Worm (Caenorhabditis elegans): ENCODE data around the gene M28.4.

DNA sequence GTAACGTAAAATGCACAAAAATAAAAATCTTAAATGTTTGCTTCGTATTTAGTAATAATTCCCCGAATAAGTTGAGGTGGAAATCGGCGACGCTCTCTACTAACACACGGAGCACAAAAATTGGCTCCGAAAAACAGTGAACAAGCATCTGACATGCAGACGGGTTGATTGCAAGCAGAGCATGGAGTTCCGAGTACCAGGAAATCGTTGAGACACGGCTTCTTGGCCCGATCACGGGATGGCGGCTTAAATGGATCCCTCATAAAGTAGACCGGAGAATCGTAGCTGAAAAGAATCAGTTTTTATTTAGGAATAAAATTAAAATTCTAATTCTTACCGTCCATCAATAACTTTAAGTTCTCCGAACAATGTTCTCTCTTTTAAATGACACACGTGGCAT, 18.8 kb downstream of the M28.4 start:
- TF ChIP-seq pqm-1 (tag; optimal IDR thresholded peaks at IDR 0.05) (no peak), pax-1 (tag; optimal IDR thresholded peaks at IDR 0.05) (no peak), F13H6.1 (tag; optimal IDR thresholded peaks at IDR 0.05) (no peak), ceh-14 (tag; optimal IDR thresholded peaks at IDR 0.05) (no peak), fkh-10 (GFP tag; optimal IDR thresholded peaks at IDR 0.05) (no peak), tbx-2 (tag; optimal IDR thresholded peaks at IDR 0.05) (no peak), C38D4.7 (GFP tag; optimal IDR thresholded peaks at IDR 0.05) (no peak), nfya-1 (tag; optimal IDR thresholded peaks at IDR 0.05) (no peak), pat-9 (tag; optimal IDR thresholded peaks at IDR 0.05) (no peak), zip-5 (tag; optimal IDR thresholded peaks at IDR 0.05) (no peak)
